Fruit fly (Drosophila melanogaster) whole organism, pupa: ENCODE data around the gene CG12024.

ENCODE experiments used
- CG10348 ChIP-seq: fragments of 200-800 bp; sonication (Bioruptor generic); IDR thresholded peaks from 2 replicates; pipeline ENCODE4 v1.3.6; 2022; ENCODE audit warnings: missing biosample characterization, missing genetic modification characterization
- CG12605 ChIP-seq: fragments of 200-800 bp; sonication (Bioruptor generic); IDR thresholded peaks from 2 replicates; pipeline ENCODE4 v1.3.6; 2022; ENCODE audit warnings: missing biosample characterization, missing genetic modification characterization
- CG13204 ChIP-seq: fragments of 200-800 bp; sonication (Bioruptor generic); optimal IDR thresholded peaks from 2 replicates; lab custom pipeline; 2018; ENCODE audit warnings: missing biosample characterization, mild to moderate bottlenecking, missing genetic modification characterization, moderate library complexity
- CG14655 ChIP-seq: fragments of 200-800 bp; sonication (Bioruptor generic); optimal IDR thresholded peaks from 3 replicates; lab custom pipeline; 2017; ENCODE audit warnings: mild to moderate bottlenecking, missing biosample characterization, missing genetic modification reagents, missing genetic modification characterization
- CG15710 ChIP-seq: fragments of 200-800 bp; sonication (Bioruptor generic); optimal IDR thresholded peaks from 2 replicates; lab custom pipeline; 2018; ENCODE audit warnings: missing biosample characterization, mild to moderate bottlenecking, missing genetic modification characterization, moderate library complexity
- CG17806 ChIP-seq: fragments of 200-800 bp; sonication (Bioruptor generic); optimal IDR thresholded peaks from 2 replicates; lab custom pipeline; 2018; ENCODE audit warnings: missing biosample characterization, mild to moderate bottlenecking, missing genetic modification characterization, moderate library complexity
- CG32121 ChIP-seq: fragments of 200-800 bp; sonication (Bioruptor generic); IDR thresholded peaks from 2 replicates; pipeline ENCODE4 v1.3.6; 2022; ENCODE audit warnings: missing biosample characterization, missing genetic modification characterization
- CG34367 ChIP-seq: fragments of 200-800 bp; sonication (Bioruptor generic); optimal IDR thresholded peaks from 2 replicates; lab custom pipeline; 2018; ENCODE audit warnings: missing biosample characterization, mild to moderate bottlenecking, missing genetic modification characterization
- CG4496 ChIP-seq: fragments of 200-800 bp; sonication (Bioruptor generic); IDR thresholded peaks from 3 replicates; pipeline ENCODE4 v1.3.6; 2022; ENCODE audit warnings: missing biosample characterization, missing genetic modification characterization
- CG8159 ChIP-seq: fragments of 200-800 bp; sonication (Bioruptor generic); optimal IDR thresholded peaks from 3 replicates; lab custom pipeline; 2018; ENCODE audit warnings: missing biosample characterization, mild to moderate bottlenecking, missing genetic modification characterization, moderate library complexity
- CG8301 ChIP-seq: fragments of 200-800 bp; sonication (Bioruptor generic); optimal IDR thresholded peaks from 2 replicates; lab custom pipeline; 2018; ENCODE audit warnings: missing biosample characterization, mild to moderate bottlenecking, missing genetic modification characterization
- CG9948 ChIP-seq: fragments of 200-800 bp; sonication (Bioruptor generic); optimal IDR thresholded peaks from 2 replicates; lab custom pipeline; 2018; ENCODE audit warnings: missing biosample characterization, mild to moderate bottlenecking, missing genetic modification characterization, moderate library complexity
- D1 ChIP-seq: fragments of 200-800 bp; sonication (Bioruptor generic); optimal IDR thresholded peaks from 2 replicates; lab custom pipeline; 2018; ENCODE audit warnings: missing biosample characterization, mild to moderate bottlenecking, missing genetic modification characterization, moderate library complexity
- EcR ChIP-seq: fragments of 200-800 bp; sonication (Bioruptor generic); optimal IDR thresholded peaks from 3 replicates; lab custom pipeline; 2019; ENCODE audit warnings: missing biosample characterization, missing genetic modification characterization, mild to moderate bottlenecking, moderate library complexity, missing genetic modification reagents
- Ets98B ChIP-seq: fragments of 200-800 bp; sonication (Bioruptor generic); IDR thresholded peaks from 2 replicates; pipeline ENCODE4 v1.3.6; 2022; ENCODE audit warnings: missing biosample characterization, missing genetic modification characterization
- Pif1A ChIP-seq: fragments of 200-800 bp; sonication (Bioruptor generic); optimal IDR thresholded peaks from 3 replicates; lab custom pipeline; 2016; ENCODE audit warnings: missing biosample characterization, missing genetic modification characterization
- Pif1B ChIP-seq: fragments of 200-800 bp; sonication (Bioruptor generic); optimal IDR thresholded peaks from 3 replicates; lab custom pipeline; 2016; ENCODE audit warnings: missing biosample characterization, missing genetic modification characterization
- Snoo ChIP-seq: fragments of 200-800 bp; sonication (Bioruptor generic); optimal IDR thresholded peaks from 3 replicates; lab custom pipeline; 2017; ENCODE audit warnings: missing biosample characterization, mild to moderate bottlenecking, missing genetic modification characterization, inconsistent platforms
- fd96Ca ChIP-seq: fragments of 200-800 bp; sonication (Bioruptor generic); IDR thresholded peaks from 3 replicates; pipeline ENCODE4 v1.3.6; 2022; ENCODE audit warnings: missing biosample characterization, missing genetic modification characterization
- gl ChIP-seq: fragments of 200-800 bp; sonication (Bioruptor generic); optimal IDR thresholded peaks from 2 replicates; lab custom pipeline; 2018; ENCODE audit warnings: missing biosample characterization, mild to moderate bottlenecking, missing genetic modification characterization
- rn ChIP-seq: fragments of 200-800 bp; sonication (Bioruptor generic); IDR thresholded peaks from 2 replicates; pipeline ENCODE4 v1.3.6; 2022; ENCODE audit warnings: missing biosample characterization, missing genetic modification characterization

Gene CG12024

DNA sequence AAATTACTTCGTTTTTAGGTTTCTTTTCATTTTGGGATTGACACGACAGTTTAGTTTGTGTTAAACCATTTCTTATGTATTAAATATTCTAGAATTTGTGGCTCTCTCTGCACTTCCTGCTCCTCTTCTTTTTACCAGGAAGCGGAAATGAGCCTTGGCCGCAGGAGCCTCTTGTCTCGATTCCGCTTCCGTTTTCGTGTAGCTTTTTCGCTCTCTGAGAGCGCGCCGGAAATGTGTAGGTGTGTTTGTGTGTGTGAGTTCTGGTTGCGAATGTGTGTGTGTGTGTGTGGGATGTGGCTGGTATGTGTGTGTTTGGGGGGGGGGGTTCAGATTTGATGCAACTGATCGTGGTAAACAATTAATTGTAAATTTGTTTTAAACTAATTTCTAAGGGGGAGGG is 2.6 kb downstream of the CG12024 start:
- TF ChIP-seq CG34367 (tag; lab: Kevin White, UChicago), result no peak
- no peak for TF ChIP-seq D1 (tag; lab: Kevin White, UChicago)
- TF ChIP-seq CG12605 (GFP tag; lab: Robert Waterston, UW), result peak; percentile 20; the same call in 1 of the 2 replicates
- peak; percentile 23 for TF ChIP-seq CG17806 (tag; lab: Kevin White, UChicago)
- no peak for TF ChIP-seq CG9948 (tag; lab: Kevin White, UChicago)
- no peak; the same call in 2 of the 3 replicates for TF ChIP-seq fd96Ca (GFP tag; lab: Robert Waterston, UW)
- peak; percentile 39 for TF ChIP-seq Pif1B (GFP tag; lab: Kevin White, UChicago)
- no peak for TF ChIP-seq rn
- TF ChIP-seq CG4496 (GFP tag; lab: Robert Waterston, UW), result peak; percentile 11; the same call in 1 of the 3 replicates
- no peak for TF ChIP-seq EcR (GFP tag; lab: Kevin White, UChicago)
- no peak for TF ChIP-seq CG15710
- peak; percentile 51 for TF ChIP-seq Pif1A (GFP tag; lab: Kevin White, UChicago)
- TF ChIP-seq gl (tag; lab: Kevin White, UChicago), result peak; percentile 36
- no peak for TF ChIP-seq CG13204 (GFP tag; lab: Kevin White, UChicago)
- TF ChIP-seq CG8301 (tag; lab: Kevin White, UChicago), result no peak
- TF ChIP-seq CG32121 (GFP tag; lab: Robert Waterston, UW), result no peak
- no peak for TF ChIP-seq CG10348 (GFP tag; lab: Robert Waterston, UW)
- no peak for TF ChIP-seq CG8159 (tag; lab: Kevin White, UChicago)
- TF ChIP-seq Snoo (tag; lab: Kevin White, UChicago), result peak; percentile 62

DNA sequence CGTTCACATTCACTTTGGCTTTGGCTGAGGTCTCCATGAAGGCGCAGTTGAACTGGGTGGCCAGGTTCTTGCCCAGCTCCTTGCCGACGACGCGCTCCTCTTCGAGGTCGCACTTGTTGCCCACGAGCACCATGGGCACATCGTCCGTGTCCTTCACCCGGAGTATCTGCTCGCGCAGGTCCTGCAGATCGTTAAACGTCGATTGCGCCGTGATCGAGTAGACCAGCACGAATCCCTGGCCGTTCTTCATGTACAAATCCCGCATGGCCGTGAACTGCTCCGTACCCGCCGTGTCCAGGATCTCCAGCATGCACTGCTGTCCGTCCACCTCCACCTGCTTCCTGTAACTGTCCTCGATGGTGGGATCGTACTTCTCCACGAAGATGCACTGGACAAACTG is 3.8 kb downstream of the CG12024 start:
- TF ChIP-seq fd96Ca (GFP tag; lab: Robert Waterston, UW) (no peak), CG12605 (GFP tag; lab: Robert Waterston, UW) (no peak), Pif1A (GFP tag; lab: Kevin White, UChicago) (no peak), EcR (GFP tag; lab: Kevin White, UChicago) (no peak), gl (tag; lab: Kevin White, UChicago) (no peak), CG13204 (GFP tag; lab: Kevin White, UChicago) (no peak), Snoo (tag; lab: Kevin White, UChicago) (no peak), Ets98B (GFP tag; lab: Robert Waterston, UW) (no peak), CG4496 (GFP tag; lab: Robert Waterston, UW) (no peak), CG14655 (GFP tag; lab: Kevin White, UChicago) (no peak)

DNA sequence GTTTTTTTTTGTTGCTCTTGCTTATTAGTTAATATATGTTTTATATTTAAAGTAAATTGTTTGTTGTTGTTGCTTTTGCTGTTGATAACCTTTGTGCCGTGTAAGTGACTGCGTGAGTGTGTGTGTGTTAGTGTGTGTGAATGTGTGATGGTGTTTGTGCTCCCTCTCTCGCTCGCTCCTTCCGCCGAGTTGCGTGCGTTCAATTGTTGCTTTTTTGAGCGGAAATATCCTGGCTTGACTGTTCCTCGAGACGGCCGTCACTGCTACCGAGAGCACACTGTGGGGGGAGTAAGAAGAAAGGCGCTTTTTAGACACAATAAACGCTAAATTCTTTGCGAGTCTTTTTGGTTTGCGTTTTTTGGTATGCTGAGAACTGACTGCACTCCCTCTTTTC is 4.4 kb downstream of the CG12024 start:
- TF ChIP-seq CG34367 (tag; lab: Kevin White, UChicago) (no peak), Pif1A (GFP tag; lab: Kevin White, UChicago) (no peak), gl (tag; lab: Kevin White, UChicago) (no peak), CG12605 (GFP tag; lab: Robert Waterston, UW) (peak; percentile 32), Ets98B (GFP tag; lab: Robert Waterston, UW) (no peak; the same call in 1 of the 2 replicates), fd96Ca (GFP tag; lab: Robert Waterston, UW) (no peak), CG14655 (GFP tag; lab: Kevin White, UChicago) (peak; percentile 2), CG32121 (GFP tag; lab: Robert Waterston, UW) (no peak), EcR (GFP tag; lab: Kevin White, UChicago) (peak; percentile 54), CG15710 (no peak)
- TF ChIP-seq, all 21 proteins: peak for 3

DNA sequence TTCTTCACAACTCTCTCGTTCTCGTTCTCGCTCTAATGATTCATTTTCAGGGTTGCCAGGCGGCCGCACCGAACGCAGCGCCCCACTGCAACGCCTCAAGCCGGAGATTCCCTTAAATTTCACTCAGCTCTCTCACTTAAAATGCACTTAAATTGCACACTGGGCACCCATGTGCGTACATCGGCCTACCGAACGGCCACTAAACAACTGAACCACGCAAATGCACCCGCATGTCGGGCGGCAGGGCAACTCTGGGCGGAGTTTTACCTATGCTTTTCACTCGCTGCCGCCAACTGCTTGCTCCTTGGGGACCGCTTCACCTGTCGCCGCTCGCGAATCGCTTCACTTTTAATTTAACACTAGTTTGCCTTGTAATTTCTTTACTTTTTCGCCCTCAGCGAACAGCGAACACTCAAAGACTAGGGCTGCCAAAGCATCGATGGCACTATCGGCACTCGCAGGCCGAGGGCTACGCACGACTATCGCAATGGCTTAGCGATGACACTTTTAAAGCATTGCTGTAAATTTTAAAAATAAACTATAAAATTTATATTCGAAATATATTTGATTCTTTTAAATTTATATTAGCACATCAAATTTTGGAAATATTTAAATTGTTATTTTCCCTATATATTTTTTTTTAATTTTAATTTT is 5.0 kb downstream of the CG12024 start, which contains the start of gene Rap1:
Rap1 (minus strand) TSS at position 446 of the 654 bp plus-strand sequence.
- peak; percentile 48 for TF ChIP-seq D1 (tag; lab: Kevin White, UChicago)
- TF ChIP-seq CG32121 (GFP tag; lab: Robert Waterston, UW), result peak; percentile 28; the same call in 1 of the 2 replicates
- no peak for TF ChIP-seq CG13204 (GFP tag; lab: Kevin White, UChicago)
- TF ChIP-seq CG17806 (tag; lab: Kevin White, UChicago), result no peak
- TF ChIP-seq CG34367 (tag; lab: Kevin White, UChicago), result no peak
- peak; percentile 51 for TF ChIP-seq Snoo (tag; lab: Kevin White, UChicago)
- TF ChIP-seq rn, result peak; percentile 5
- TF ChIP-seq CG9948 (tag; lab: Kevin White, UChicago), result peak; percentile 5
- peak; percentile 21 for TF ChIP-seq Pif1A (GFP tag; lab: Kevin White, UChicago)
- TF ChIP-seq Pif1B (GFP tag; lab: Kevin White, UChicago), result no peak
- TF ChIP-seq CG8301 (tag; lab: Kevin White, UChicago), result no peak
- TF ChIP-seq EcR (GFP tag; lab: Kevin White, UChicago), result no peak
- no peak for TF ChIP-seq CG15710
- peak; percentile 44 for TF ChIP-seq CG4496 (GFP tag; lab: Robert Waterston, UW)
- TF ChIP-seq CG10348 (GFP tag; lab: Robert Waterston, UW), result no peak
- TF ChIP-seq CG12605 (GFP tag; lab: Robert Waterston, UW), result no peak; the same call in 1 of the 2 replicates
- TF ChIP-seq fd96Ca (GFP tag; lab: Robert Waterston, UW), result peak; percentile 49; the same call in 2 of the 3 replicates
- TF ChIP-seq Ets98B (GFP tag; lab: Robert Waterston, UW), result no peak; the same call in 1 of the 2 replicates
- TF ChIP-seq CG8159 (tag; lab: Kevin White, UChicago), result peak; percentile 38
- peak; percentile 35 for TF ChIP-seq CG14655 (GFP tag; lab: Kevin White, UChicago)
- TF ChIP-seq gl (tag; lab: Kevin White, UChicago), result no peak

DNA sequence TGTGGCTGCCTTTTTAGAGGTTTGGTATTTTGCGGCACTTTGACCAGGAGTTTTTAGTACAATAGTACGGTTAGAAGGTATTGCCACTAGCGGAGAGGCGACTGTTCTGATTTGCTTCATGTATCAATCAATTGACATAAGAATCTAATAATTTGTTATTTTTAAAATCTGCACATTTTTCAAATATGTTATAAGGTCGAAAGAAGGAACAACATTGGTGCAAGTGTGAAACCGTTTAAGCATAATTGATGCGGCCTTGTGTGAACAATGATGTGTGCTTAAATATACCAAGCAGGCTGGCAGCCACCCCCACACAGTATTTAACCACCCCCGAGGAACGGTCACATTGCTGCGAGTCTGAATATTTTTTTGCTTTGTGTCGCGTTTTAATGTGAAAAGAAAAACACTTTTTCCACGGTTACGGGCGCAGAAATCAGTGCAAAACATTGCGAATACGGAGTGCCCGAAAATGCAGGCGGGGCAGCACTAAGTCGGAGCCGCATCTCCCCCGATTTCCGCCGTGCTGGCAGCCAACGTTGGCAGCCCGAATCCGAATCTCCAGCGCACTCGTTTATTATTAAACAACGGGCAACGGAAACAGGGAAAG is 8.3 kb downstream of the CG12024 start, which contains the start of the genes HBS1 and CG12025:
HBS1 (minus strand) TSS at position 120 of the 607 bp plus-strand sequence.
CG12025 (plus strand) TSS at position 310 of the 607 bp plus-strand sequence.
- TF ChIP-seq CG8159 (tag; lab: Kevin White, UChicago) (peak; percentile 56), CG13204 (GFP tag; lab: Kevin White, UChicago) (no peak), CG34367 (tag; lab: Kevin White, UChicago) (peak; percentile 14), D1 (tag; lab: Kevin White, UChicago) (no peak), CG17806 (tag; lab: Kevin White, UChicago) (peak; percentile 44), rn (no peak), Pif1B (GFP tag; lab: Kevin White, UChicago) (no peak), Ets98B (GFP tag; lab: Robert Waterston, UW) (peak; percentile 31; the same call in 1 of the 2 replicates), CG32121 (GFP tag; lab: Robert Waterston, UW) (no peak), Snoo (tag; lab: Kevin White, UChicago) (peak; percentile 2), fd96Ca (GFP tag; lab: Robert Waterston, UW) (peak; percentile 68; the same call in 2 of the 3 replicates), EcR (GFP tag; lab: Kevin White, UChicago) (no peak), CG15710 (peak; percentile 54), CG14655 (GFP tag; lab: Kevin White, UChicago) (no peak), CG4496 (GFP tag; lab: Robert Waterston, UW) (peak; percentile 57; the same call in 1 of the 3 replicates), CG8301 (tag; lab: Kevin White, UChicago) (peak; percentile 42), CG12605 (GFP tag; lab: Robert Waterston, UW) (no peak), gl (tag; lab: Kevin White, UChicago) (no peak), CG9948 (tag; lab: Kevin White, UChicago) (peak; percentile 35), CG10348 (GFP tag; lab: Robert Waterston, UW) (no peak), Pif1A (GFP tag; lab: Kevin White, UChicago) (no peak)
